Worm (Caenorhabditis elegans): ENCODE results near the gene T19C3.7.

Gene T19C3.7

ce11 chrIII:665173-665757 is 29.3 kb upstream of the T19C3.7 start, which contains the start of gene C09F5.3:
Gene C09F5.3, minus strand, starts transcription at chrIII:665266.
- 0 out of 2 replicates have a peak, but pooled peaks have one; percentile 21 for TF ChIP-seq set-16 (GFP tag; IDR thresholded peaks at IDR 0.05)
- no peak for TF ChIP-seq Y5F2A.4 (GFP tag; optimal IDR thresholded peaks at IDR 0.05)
- TF ChIP-seq vab-7 (GFP tag; IDR thresholded peaks at IDR 0.05) = 0 out of 2 replicates have a peak, but pooled peaks have one; percentile 20
- TF ChIP-seq unc-130 (GFP tag; optimal IDR thresholded peaks at IDR 0.05) = no peak
- TF ChIP-seq hif-1 (tag; optimal IDR thresholded peaks at IDR 0.05) = no peak
- no peak for TF ChIP-seq ZK546.5 (tag; optimal IDR thresholded peaks at IDR 0.05)
- TF ChIP-seq Y48G9A.11 (GFP tag; IDR thresholded peaks at IDR 0.05) = no peak
- no peak for TF ChIP-seq F10B5.3 (tag; optimal IDR thresholded peaks at IDR 0.05)
- TF ChIP-seq aha-1 (tag) = peak; percentile 66

- TF ChIP-seq vab-7 (GFP tag; IDR thresholded peaks at IDR 0.05) (no peak), nhr-28 (tag; optimal IDR thresholded peaks at IDR 0.05) (peak; percentile 50)
These were observed 22.4 kb upstream of the T19C3.7 start, which contains the start of gene C09F5.1 for ce11 chrIII:658357-658756. Gene C09F5.1, plus strand, starts transcription at chrIII:658709.

ce11 chrIII:657241-657640 is 21.3 kb upstream of the T19C3.7 start:
- no peak for TF ChIP-seq lsy-2 (tag; optimal IDR thresholded peaks at IDR 0.05)
- TF ChIP-seq aha-1 (tag) = peak; percentile 1
- TF ChIP-seq zip-11 (GFP tag; IDR thresholded peaks at IDR 0.05) = no peak
- no peak for TF ChIP-seq php-3 (GFP tag; IDR thresholded peaks at IDR 0.05)
- no peak for TF ChIP-seq nhr-11 (tag; optimal IDR thresholded peaks at IDR 0.05)
- no peak for TF ChIP-seq snpc-1.2 (GFP tag; IDR thresholded peaks at IDR 0.05)
- TF ChIP-seq nhr-25 (tag; optimal IDR thresholded peaks at IDR 0.05; ENCODE audit: borderline replicate concordance, insufficient read depth) = peak; percentile 23
- no peak for TF ChIP-seq pqm-1 (tag; optimal IDR thresholded peaks at IDR 0.05)
- TF ChIP-seq ama-1 (optimal IDR thresholded peaks at IDR 0.05) = no peak
- TF ChIP-seq D1046.2 (GFP tag; IDR thresholded peaks at IDR 0.05) = no peak
- no peak for TF ChIP-seq dpl-1 (GFP tag; optimal IDR thresholded peaks at IDR 0.05)
- no peak for TF ChIP-seq ctbp-1 (GFP tag; IDR thresholded peaks at IDR 0.05)
- no peak for TF ChIP-seq zip-2 (tag; optimal IDR thresholded peaks at IDR 0.05)
- TF ChIP-seq ces-1 (GFP tag; optimal IDR thresholded peaks at IDR 0.05) = no peak
- TF ChIP-seq egl-27 (tag; optimal IDR thresholded peaks at IDR 0.05) = no peak
- no peak for TF ChIP-seq tra-1 (GFP tag; IDR thresholded peaks at IDR 0.05)
- no peak for TF ChIP-seq sdz-12 (GFP tag; optimal IDR thresholded peaks at IDR 0.05)
- TF ChIP-seq dmd-9 (GFP tag; IDR thresholded peaks at IDR 0.05) = no peak
- no peak for TF ChIP-seq dve-1 (tag; optimal IDR thresholded peaks at IDR 0.05; ENCODE audit: insufficient read depth)
- TF ChIP-seq arid-1 (GFP tag; conservative IDR thresholded peaks at IDR 0.05) = no peak
- peak in 1 of 2 experiments; percentile 76 for TF ChIP-seq unc-62 (GFP tag; optimal IDR thresholded peaks at IDR 0.05 in 1 of 2)
- no peak for TF ChIP-seq unc-62 (tag; optimal IDR thresholded peaks at IDR 0.05)

ce11 chrIII:656660-657059 is 20.7 kb upstream of the T19C3.7 start:
- no peak for TF ChIP-seq cey-2 (tag; optimal IDR thresholded peaks at IDR 0.05; ENCODE audit: borderline replicate concordance, insufficient read depth)
- TF ChIP-seq hlh-30 (tag; optimal IDR thresholded peaks at IDR 0.05; ENCODE audit: insufficient read depth) = no peak
- no peak for TF ChIP-seq aly-2 (tag; optimal IDR thresholded peaks at IDR 0.05)
- no peak for TF ChIP-seq rbr-2 (tag; optimal IDR thresholded peaks at IDR 0.05)
- no peak for TF ChIP-seq ceh-32 (tag; optimal IDR thresholded peaks at IDR 0.05; ENCODE audit: poor library complexity)
- no peak for TF ChIP-seq ceh-82 (tag; optimal IDR thresholded peaks at IDR 0.05)
- TF ChIP-seq zip-11 (GFP tag; IDR thresholded peaks at IDR 0.05) = no peak
- no peak for TF ChIP-seq dmd-9 (GFP tag; IDR thresholded peaks at IDR 0.05)
- TF ChIP-seq aha-1 (tag) = no peak
- no peak for TF ChIP-seq lin-15B (tag; optimal IDR thresholded peaks at IDR 0.05)

All from whole organism, L4 larva.